Fruit fly (Drosophila melanogaster): ENCODE data around the gene CG17298.
A peak's percentile ranks its signal among the peaks of the same experiment; 100 is the strongest.

The CG17298 gene

DNA sequence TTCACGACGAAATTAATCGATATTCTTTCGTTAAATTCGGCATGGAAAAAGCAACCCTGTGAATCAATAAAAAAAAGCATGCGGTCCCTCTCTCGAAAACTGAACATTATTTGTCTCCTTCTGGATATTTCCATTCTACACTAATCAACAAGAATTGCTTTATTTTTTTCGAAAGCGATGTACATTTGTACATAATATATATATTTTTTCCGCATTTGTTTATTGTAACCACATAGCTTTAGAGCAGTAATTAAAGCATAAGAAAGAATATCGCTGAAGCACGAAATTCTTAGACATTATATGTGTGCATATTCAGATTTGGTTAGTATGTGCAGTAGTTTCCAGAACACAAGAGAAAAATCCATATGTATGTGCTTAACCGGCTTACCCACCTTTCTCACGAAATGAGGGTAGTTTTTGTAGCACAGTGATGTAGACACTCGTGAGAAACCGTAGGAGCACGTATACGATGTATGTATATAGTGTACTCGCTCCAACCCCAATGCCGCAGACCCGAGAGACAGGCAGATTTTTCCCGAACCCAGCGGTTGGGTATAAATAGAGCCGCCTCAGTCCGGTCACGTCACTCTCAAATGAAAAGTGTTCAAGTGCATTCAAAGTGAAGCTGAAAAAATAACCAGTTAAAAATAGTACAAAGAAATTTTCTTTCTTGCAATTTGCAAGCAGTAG lies 13.2 kb downstream of the CG17298 start (continued):
- peak; percentile 67 for TF ChIP-seq Gug (GFP tag; IDR thresholded peaks at IDR 0.05)
- TF ChIP-seq Hr3 (GFP tag; optimal IDR thresholded peaks at IDR 0.05): peak; percentile 82
- no peak for TF ChIP-seq CG32767 (GFP tag; IDR thresholded peaks at IDR 0.05)
- TF ChIP-seq CG34376 (GFP tag; optimal IDR thresholded peaks at IDR 0.05): peak; percentile 96
- TF ChIP-seq dpn (GFP tag; optimal IDR thresholded peaks at IDR 0.05): peak; percentile 65 to 88
- TF ChIP-seq CG10431 (GFP tag; optimal IDR thresholded peaks at IDR 0.05): peak; percentile 86
- peak; percentile 89 for TF ChIP-seq Tbp (GFP tag; optimal IDR thresholded peaks at IDR 0.05)
- TF ChIP-seq CG3281 (GFP tag; optimal IDR thresholded peaks at IDR 0.05): peak; percentile 93
- TF ChIP-seq Ravus (GFP tag; IDR thresholded peaks at IDR 0.05): no peak
- peak; percentile 58 for TF ChIP-seq her (GFP tag; optimal IDR thresholded peaks at IDR 0.05)
- TF ChIP-seq ci (GFP tag; IDR thresholded peaks at IDR 0.05): no peak
- peak; percentile 80 for TF ChIP-seq CG11723 (GFP tag; optimal IDR thresholded peaks at IDR 0.05)
- peak; percentile 34 for TF ChIP-seq CG12299 (tag; optimal IDR thresholded peaks at IDR 0.05)
- TF ChIP-seq CG12942 (GFP tag; optimal IDR thresholded peaks at IDR 0.05): peak; percentile 84
- no peak for TF ChIP-seq pum (GFP tag; optimal IDR thresholded peaks at IDR 0.05)
- peak; percentile 66 for TF ChIP-seq CG1529 (GFP tag; optimal IDR thresholded peaks at IDR 0.05)
- no peak for TF ChIP-seq fru (optimal IDR thresholded peaks at IDR 0.05)
- TF ChIP-seq Lim3 (GFP tag; IDR thresholded peaks at IDR 0.05): no peak
- TF ChIP-seq chif (GFP tag; optimal IDR thresholded peaks at IDR 0.05): peak; percentile 63 to 80
- TF ChIP-seq CG2202 (tag; optimal IDR thresholded peaks at IDR 0.05): peak; percentile 74
- TF ChIP-seq CG8290 (GFP tag; optimal IDR thresholded peaks at IDR 0.05): peak; percentile 38
- TF ChIP-seq CG8290 (tag; optimal IDR thresholded peaks at IDR 0.05): peak; percentile 45 to 75
- TF ChIP-seq CG11093 (GFP tag; IDR thresholded peaks at IDR 0.05): peak; percentile 59; the same call in 1 of the 3 replicates
- TF ChIP-seq NFAT (GFP tag; IDR thresholded peaks at IDR 0.05): no peak
- TF ChIP-seq oc (tag; optimal IDR thresholded peaks at IDR 0.05): peak; percentile 89
- peak; percentile 75 for TF ChIP-seq D19B (GFP tag; optimal IDR thresholded peaks at IDR 0.05)
- no peak for TF ChIP-seq CG43689 (GFP tag; IDR thresholded peaks at IDR 0.05)
- TF ChIP-seq Meics (GFP tag; optimal IDR thresholded peaks at IDR 0.05): peak; percentile 91
- no peak for TF ChIP-seq E2f2 (GFP tag; IDR thresholded peaks at IDR 0.05)
- no peak for TF ChIP-seq ssp (GFP tag; IDR thresholded peaks at IDR 0.05)
- peak; percentile 72 for TF ChIP-seq org-1 (GFP tag; optimal IDR thresholded peaks at IDR 0.05)
- peak; percentile 83 for TF ChIP-seq fd96Cb (tag; optimal IDR thresholded peaks at IDR 0.05)
- TF ChIP-seq CG17385 (GFP tag; optimal IDR thresholded peaks at IDR 0.05): peak; percentile 86
- peak; percentile 21 for TF ChIP-seq grn (GFP tag; optimal IDR thresholded peaks at IDR 0.05)
- TF ChIP-seq Vsx1 (GFP tag; optimal IDR thresholded peaks at IDR 0.05): peak; percentile 15
- no peak for TF ChIP-seq H2.0 (GFP tag; IDR thresholded peaks at IDR 0.05)
- TF ChIP-seq dimm (GFP tag; IDR thresholded peaks at IDR 0.05): no peak
- TF ChIP-seq odd (GFP tag; optimal IDR thresholded peaks at IDR 0.05): peak; percentile 88
- TF ChIP-seq sens-2 (GFP tag; IDR thresholded peaks at IDR 0.05): no peak
- peak; percentile 54 for TF ChIP-seq CG4854 (GFP tag; optimal IDR thresholded peaks at IDR 0.05)
- no peak for TF ChIP-seq peb (GFP tag; IDR thresholded peaks at IDR 0.05)

- TF ChIP-seq sna (GFP tag; IDR thresholded peaks at IDR 0.05; ENCODE audit: partially characterized antibody): no peak
- peak; percentile 69 for TF ChIP-seq Ssrp (tag; optimal IDR thresholded peaks at IDR 0.05)
- TF ChIP-seq Pdp1 (GFP tag; optimal IDR thresholded peaks at IDR 0.05): peak in 1 of 2 experiments; percentile 99
- TF ChIP-seq ash1 (GFP tag; optimal IDR thresholded peaks at IDR 0.05): no peak
- no peak for TF ChIP-seq slou (GFP tag; optimal IDR thresholded peaks at IDR 0.05)
- TF ChIP-seq dysf (GFP tag; IDR thresholded peaks at IDR 0.05): no peak
- no peak for TF ChIP-seq stc (GFP tag; IDR thresholded peaks at IDR 0.05)
- TF ChIP-seq CG1832 (GFP tag; optimal IDR thresholded peaks at IDR 0.05): no peak
- no peak for TF ChIP-seq CG4404 (GFP tag; IDR thresholded peaks at IDR 0.05)
- TF ChIP-seq hb (GFP tag; IDR thresholded peaks at IDR 0.05; ENCODE audit: partially characterized antibody): no peak
These were observed 13.9 kb downstream of the CG17298 start for dm6 chr3R:21296728-21297386.

Data from whole organism, embryonic.